Fruit fly (Drosophila melanogaster) whole organism: ENCODE measurements around the gene CG8916.

ENCODE experiments used
- CG8478 ChIP-seq: fragments of >200 bp; optimal IDR thresholded peaks from 2 replicates; lab custom pipeline; 2018; ENCODE audit warnings: inconsistent platforms
- EcR ChIP-seq, 2 experiments: fragments of >200 bp; optimal IDR thresholded peaks; 2 replicates each; lab custom pipeline; 2017; ENCODE audit warnings: missing biosample characterization in 2 of 2, missing genetic modification characterization in 2 of 2, missing genetic modification reagents in 2 of 2
- pan ChIP-seq: fragments of >200 bp; optimal IDR thresholded peaks from 2 replicates; lab custom pipeline; 2017
- usp ChIP-seq: fragments of >200 bp; optimal IDR thresholded peaks from 2 replicates; lab custom pipeline; 2017; ENCODE audit warnings: missing biosample characterization, missing genetic modification characterization, mixed read lengths

dm6 chrX:15924805-15925204 lies 3.0 kb downstream of the CG8916 start, which contains the start of gene Lcch3:
- TF ChIP-seq usp (GFP tag; lab: Kevin White, UChicago) (no peak), CG8478 (lab: Kevin White, UChicago) (no peak), EcR (GFP tag; optimal IDR thresholded peaks at IDR 0.05; lab: Kevin White, UChicago) (no peak), pan (no peak)
